Fruit fly (Drosophila melanogaster): ENCODE results near the gene IntS11.

- TF ChIP-seq CG8478 (optimal IDR thresholded peaks at IDR 0.05) (no peak), CTCF (optimal IDR thresholded peaks at IDR 0.05) (no peak)
These were observed 22.1 kb downstream of the IntS11 start for dm6 chr3R:29767236-29767635.
